Fruit fly (Drosophila melanogaster) S2 (cell line): ENCODE measurements around the gene aux.
"Not testable (repeated sequence)": the region's sequence is repeated elsewhere in the genome, so short reads cannot be mapped to it uniquely, and the experiment has no call there.

Source experiments
- CG8478 ChIP-seq: fragments of >200 bp; optimal IDR thresholded peaks from 2 replicates; lab custom pipeline; 2018
- CTCF ChIP-seq, 2 experiments: fragments of >200 bp; optimal IDR thresholded peaks; 2 replicates each; lab custom pipeline; 2018

aux gene

DNA sequence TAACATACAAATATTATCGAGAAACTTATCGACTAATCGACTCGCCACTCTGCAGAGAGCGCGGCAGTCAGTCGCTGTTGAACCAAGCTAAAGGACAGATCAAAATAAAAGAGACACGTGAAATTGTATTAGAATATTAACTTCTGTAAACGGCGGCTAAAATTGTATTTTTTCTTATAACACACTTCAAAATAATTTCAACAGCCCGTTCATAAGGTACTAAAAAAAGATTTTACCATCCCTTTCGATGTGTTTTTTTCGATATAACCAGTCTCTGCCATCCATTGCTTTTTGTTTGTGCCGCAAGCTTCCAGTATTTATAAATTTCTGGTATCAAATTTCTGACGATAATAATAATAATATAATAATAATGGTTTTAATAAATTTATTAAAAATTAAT, at the start of gene aux:
aux (plus strand) TSS at position 301 of the 400 bp plus-strand sequence.
- not testable (repeated sequence) for TF ChIP-seq CG8478 (lab: Kevin White, UChicago); CTCF (optimal IDR thresholded peaks at IDR 0.05; lab: Kevin White, UChicago)

DNA sequence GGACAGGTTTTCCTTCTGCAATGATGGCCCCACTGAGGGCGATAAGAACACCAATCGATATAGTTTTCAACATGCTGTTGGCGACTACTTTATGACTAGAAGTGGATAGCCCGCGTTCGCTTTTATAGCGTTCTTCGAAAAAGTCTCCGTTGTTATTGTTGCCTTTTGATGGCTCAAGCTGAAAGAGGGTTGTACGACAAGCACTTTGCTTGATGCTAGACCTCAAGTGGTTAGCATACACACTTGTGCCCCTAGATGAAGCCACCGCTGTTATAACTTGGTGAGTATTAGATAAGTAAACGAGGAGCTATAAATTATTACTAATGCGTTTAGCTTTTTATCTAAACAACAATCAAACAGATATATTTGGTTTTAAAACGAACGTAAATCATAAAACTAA, 49.4 kb upstream of the aux start, which contains the start of gene CG40198:
CG40198 (minus strand) TSS at position 101 of the 400 bp plus-strand sequence.
- TF ChIP-seq CG8478 (lab: Kevin White, UChicago) = no peak
- no peak for TF ChIP-seq CTCF (optimal IDR thresholded peaks at IDR 0.05; lab: Kevin White, UChicago)

DNA sequence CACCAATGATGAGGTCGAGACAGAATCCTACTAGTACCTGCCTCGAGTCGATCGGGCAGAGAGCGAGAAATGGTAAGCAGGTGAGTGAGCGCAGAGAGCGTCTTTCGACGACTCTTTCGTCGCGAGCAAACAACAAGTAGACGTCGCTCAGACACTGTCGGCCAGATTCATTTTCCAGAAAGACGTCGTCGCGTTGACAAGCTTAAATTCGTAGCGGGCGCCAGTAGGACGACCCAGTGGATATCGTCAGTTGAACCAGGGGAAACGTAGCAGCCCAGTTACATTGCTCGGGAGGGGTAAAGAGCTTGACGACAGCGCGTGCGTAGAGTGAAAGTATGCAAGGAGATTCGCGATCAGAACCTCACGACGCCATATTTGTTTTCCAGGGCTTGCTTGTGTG, 37.1 kb upstream of the aux start, which contains the start of gene CG12581:
CG12581 (plus strand) TSS at position 163 of the 400 bp plus-strand sequence.
- no peak for TF ChIP-seq CTCF (optimal IDR thresholded peaks at IDR 0.05; lab: Kevin White, UChicago)
- no peak for TF ChIP-seq CG8478 (lab: Kevin White, UChicago)

DNA sequence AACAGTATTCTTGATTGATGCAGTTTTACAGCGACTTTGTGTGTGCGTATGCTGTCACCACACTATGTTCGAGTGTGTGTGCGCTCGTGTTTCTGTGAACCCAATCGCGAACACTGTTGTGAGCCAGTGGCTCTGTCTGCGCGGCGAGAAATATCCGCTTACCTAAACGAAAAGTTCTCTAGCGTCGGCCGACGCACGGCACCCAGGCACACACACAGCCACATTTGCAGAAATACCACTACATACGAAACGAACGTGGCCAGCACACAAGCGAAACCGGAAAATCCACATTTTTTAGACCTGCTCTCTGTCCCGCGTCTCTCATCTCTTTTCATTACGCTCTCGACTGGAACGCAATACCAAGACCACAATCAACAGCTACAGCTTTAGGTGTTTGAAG, 36.6 kb upstream of the aux start:
- TF ChIP-seq CTCF (optimal IDR thresholded peaks at IDR 0.05; lab: Kevin White, UChicago) (no peak), CG8478 (lab: Kevin White, UChicago) (no peak)

DNA sequence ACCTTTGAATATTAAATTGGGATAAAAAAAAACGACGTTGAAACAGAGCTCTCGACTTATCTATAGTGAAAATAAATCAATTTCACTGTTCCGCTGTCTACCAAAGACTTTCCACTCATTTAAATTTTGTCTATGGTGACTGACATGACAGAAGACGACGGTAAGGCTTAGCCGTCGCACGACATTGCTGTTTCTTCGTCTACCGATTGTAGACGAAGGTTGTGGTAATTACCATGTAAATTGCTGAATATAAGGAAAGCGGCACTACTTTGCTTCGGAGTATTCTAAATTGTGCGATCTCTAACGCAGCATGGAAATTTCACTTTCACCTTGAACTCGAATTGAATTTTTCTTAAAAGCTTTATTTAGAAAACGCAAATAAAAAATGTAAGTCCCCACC, 34.9 kb upstream of the aux start:
- TF ChIP-seq CTCF (optimal IDR thresholded peaks at IDR 0.05; lab: Kevin White, UChicago) = no peak
- no peak for TF ChIP-seq CG8478 (lab: Kevin White, UChicago)

DNA sequence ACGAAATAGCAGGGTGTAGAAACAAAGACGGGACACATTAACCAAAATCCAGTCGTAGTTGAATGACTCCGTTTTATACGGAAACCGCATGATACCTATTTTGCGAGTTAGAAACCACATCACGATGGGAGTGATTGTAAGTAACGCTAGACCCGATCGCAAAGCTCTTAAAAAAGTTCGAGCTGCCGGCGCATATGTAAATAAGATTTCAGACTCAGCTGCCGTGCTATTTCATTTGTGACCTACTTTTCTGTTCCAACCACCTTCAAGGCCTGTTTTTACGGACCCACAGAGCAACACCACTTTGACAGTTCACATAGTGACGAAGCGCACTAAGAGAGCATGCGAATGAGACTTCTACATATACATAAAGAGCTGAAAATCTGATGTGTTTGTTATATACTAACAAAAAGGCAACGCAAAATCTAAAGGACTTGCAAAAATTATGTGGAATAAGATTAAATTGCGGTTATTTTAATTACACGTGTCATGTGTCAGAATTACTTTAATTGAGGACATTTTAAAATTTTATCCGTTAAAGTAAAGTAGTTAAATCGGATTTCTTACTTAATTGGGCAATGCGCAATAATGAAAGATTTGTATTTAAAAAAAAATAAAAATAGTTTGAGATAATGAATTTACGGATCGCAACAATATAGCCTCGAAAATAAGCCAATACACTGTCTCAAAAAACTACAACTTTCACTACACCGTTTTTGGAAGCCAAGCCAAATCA, 32.7 kb upstream of the aux start:
- TF ChIP-seq CG8478 (lab: Kevin White, UChicago) (no peak), CTCF (optimal IDR thresholded peaks at IDR 0.05; lab: Kevin White, UChicago) (no peak)

DNA sequence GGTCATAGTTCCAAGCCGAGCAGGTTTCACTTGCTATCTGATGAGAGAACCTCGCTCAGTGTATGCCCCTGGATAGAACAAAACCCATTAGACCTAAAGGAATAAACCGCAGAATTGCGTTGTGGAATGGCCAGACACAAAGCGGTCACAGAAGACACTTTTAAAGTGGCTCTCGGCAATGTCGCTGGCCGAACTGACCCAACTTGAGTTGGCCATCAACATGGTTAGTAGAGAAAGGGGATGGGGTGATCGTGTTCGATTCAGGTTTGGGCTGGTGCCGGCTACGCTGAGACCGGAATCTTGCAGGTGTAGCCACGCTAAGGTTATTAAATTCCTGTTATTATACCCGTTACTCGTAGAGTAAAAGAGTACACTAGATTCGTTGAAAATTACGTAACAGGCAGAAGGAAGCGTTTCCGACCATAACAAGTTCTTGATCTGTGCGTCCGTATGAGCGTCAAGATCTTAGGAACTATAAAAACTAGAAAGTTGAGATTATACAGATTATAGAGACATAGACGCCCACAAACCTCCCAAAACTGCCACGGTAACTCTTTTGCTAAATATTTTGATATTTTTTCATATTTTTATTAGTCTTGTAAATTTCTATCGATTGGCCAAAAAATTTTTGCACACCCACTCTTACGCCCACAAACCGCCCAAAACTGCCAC, 30.9 kb upstream of the aux start:
- TF ChIP-seq CTCF (optimal IDR thresholded peaks at IDR 0.05; lab: Kevin White, UChicago) = no peak
- no peak for TF ChIP-seq CG8478 (lab: Kevin White, UChicago)

DNA sequence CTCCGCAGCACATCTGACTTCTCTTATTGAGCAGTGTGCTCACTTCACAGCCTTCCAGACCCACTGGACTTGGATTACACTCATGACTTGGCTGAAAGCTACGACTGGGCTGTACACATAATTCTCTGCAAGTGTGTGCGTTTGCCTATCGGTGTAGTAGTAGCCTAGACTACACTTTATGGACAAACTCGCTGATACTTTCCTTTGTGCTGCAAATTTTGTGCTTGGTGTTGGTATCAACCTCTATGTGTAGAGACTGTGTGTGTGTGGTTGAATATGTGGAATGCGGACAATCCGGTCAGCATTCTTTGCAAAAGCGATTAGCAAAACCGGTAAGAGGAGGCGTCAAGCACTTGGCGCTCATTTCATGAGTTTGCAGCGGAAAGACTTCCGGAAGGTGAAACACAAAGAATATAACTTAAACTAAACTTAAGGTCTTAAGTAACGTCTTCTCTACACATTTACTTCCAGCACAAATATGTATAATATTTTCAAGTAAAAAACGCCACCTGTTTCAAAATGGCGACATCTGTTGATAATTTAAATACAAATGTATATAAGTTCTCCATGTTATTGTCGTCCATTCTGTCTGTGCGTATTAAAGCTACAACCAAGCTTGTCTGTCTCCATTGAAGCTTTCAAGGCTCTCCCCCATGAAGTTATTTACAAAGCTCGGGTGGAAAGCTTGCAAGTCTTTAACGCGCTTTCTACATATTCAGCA, 24.6 kb upstream of the aux start:
- TF ChIP-seq CTCF (optimal IDR thresholded peaks at IDR 0.05; lab: Kevin White, UChicago) (no peak), CG8478 (lab: Kevin White, UChicago) (no peak)

DNA sequence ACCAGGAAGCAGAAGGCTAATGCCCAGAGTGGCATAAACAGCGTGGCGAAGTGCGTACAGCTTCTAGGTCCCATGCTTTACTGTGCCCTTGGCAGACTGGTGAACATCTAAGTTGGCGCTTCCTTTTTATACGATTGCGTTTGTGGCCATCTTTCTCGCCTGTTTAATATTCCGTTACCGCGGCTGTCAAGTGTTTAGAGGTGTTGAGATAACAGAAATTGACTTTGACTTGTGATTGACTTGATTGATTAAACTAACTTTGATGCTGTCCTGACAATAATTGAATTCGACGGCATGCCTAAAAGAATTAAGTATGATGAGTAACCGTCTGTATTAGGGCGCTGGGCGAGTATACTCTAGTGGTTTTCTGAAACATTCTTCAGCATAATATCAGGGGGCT, 21.4 kb upstream of the aux start, which contains the start of gene Dsk:
Dsk (minus strand) TSS at position 101 of the 400 bp plus-strand sequence.
- TF ChIP-seq CG8478 (lab: Kevin White, UChicago) (no peak), CTCF (optimal IDR thresholded peaks at IDR 0.05; lab: Kevin White, UChicago) (no peak)

DNA sequence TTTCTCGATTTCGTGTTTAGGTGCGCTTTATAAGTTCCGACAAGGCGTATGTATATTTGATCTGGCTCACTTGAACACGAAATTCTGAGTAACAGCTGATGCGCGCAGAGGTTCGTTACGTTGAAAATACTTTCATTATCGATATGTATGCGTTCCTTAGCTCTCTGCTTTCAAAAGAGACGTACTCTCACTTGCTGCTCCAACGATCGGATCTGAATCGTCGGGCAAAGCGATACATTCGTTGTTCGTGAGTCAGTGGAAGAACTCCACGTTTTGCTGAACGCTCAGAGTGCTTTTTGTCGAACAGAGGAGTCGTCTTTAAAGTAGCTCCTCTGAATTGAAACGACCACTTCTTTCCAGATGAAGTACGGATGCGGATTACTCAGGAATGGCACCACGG, 14.5 kb upstream of the aux start, which contains the start of gene beta-Man:
beta-Man (plus strand) TSS at position 152 of the 400 bp plus-strand sequence.
- no peak for TF ChIP-seq CTCF (optimal IDR thresholded peaks at IDR 0.05; lab: Kevin White, UChicago)
- TF ChIP-seq CG8478 (lab: Kevin White, UChicago) = no peak

DNA sequence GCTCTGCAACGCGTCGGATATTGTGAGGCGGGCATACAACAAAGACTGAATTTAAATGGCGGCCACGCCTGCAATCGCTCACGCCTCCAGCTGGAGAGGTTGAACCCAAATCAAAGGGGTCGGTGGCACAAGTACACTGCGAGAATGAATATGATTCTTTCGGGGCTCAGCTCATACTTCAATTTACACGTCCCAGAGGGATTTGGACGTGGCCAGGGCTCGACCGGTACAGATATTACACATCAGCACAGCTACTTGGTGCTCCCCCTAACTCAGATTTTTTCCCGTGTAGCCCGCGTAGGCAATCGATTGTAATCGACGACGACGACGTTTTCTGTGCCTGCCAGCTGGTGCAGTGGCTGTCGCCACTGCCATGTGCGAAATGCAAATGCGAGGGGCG, 2.5 kb downstream of the aux start:
- TF ChIP-seq CG8478 (lab: Kevin White, UChicago) = no peak
- no peak for TF ChIP-seq CTCF (optimal IDR thresholded peaks at IDR 0.05; lab: Kevin White, UChicago)

DNA sequence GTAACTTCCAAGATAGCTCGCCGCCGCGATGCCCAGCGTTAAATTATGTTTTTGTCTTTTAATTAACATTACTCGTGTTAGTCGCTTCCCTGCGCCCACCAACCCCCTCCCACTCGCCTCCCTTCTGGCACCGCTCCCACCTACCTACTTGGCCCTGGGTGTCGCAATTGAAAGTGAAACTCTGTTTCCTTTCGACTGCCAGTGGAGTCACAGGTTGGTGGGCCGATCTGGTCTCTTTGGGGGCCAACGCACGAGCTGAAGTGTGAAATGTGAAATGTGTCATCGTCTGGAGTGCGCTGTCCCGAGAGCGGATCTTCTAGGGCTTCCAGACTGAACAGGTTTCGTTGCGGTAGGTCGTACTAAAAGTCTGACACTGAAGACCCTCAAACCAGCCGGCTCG, 3.0 kb downstream of the aux start:
- TF ChIP-seq CG8478 (lab: Kevin White, UChicago) = no peak
- no peak for TF ChIP-seq CTCF (optimal IDR thresholded peaks at IDR 0.05; lab: Kevin White, UChicago)

DNA sequence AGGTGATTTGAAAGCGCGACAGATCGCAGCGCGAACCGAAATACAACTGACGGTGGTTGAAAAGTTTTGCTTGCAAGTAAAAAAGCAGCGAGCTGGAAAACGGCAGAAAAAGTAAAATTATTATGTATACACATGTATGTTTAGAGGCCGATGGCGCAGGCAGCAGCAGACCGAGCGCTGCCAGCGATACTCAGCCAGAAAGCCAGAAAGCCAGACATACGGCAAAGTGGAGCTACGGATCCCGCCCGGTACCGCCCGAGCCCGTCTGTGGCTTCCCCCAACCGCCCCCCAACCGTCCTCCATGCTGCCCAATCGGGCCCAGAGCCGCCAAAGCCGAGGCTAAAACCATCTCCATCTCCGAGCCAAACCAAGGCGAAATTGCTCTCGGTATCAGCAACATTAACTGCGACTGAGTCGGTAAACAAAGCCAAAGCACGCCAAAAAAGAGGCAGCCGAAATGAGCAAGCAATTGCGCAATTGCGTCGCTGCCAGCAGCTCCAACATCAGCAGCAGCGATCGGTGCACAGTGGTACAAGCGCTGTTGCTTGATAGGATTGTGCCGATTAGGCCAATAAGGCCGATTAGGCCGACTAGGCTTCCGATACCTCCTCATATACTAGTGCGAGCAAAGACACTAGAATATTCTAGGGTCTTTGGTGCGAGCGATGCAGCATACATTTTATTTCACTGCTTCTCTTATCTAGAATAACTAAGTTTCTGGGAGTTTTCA, 3.8 kb downstream of the aux start, which contains the start of gene CG14636:
CG14636 (minus strand) TSS at position 51 of the 730 bp plus-strand sequence.
- TF ChIP-seq CTCF (optimal IDR thresholded peaks at IDR 0.05; lab: Kevin White, UChicago) (no peak), CG8478 (lab: Kevin White, UChicago) (no peak)

DNA sequence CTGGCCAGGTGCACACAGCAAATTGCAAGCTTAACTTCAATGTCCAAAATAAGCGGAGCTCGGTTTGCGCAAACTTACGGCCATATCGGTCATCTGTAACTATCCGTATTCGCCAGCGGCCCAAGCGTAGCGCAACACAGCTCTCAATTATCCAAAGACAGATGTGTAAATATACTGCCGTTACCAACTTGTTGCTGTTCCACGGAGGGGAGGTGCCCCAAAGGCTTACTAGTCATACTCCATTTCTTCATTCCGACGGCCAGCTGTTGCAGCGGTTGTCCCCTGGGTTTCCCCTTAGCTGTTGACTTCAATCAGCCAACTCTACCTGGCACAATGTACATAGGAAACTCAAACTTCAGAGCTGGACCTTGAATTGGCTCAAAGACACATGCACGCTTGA, 8.4 kb downstream of the aux start, which contains the start of gene CG31516:
CG31516 (minus strand) TSS at position 101 of the 400 bp plus-strand sequence.
- TF ChIP-seq CG8478 (lab: Kevin White, UChicago) = no peak
- TF ChIP-seq CTCF (optimal IDR thresholded peaks at IDR 0.05; lab: Kevin White, UChicago) = no peak
